Fruit fly (Drosophila melanogaster): ENCODE measurements around the gene Marf.

Marf gene

dm6 chrX:6344538-6345074, 21.1 kb upstream of the Marf start:
- no peak for TF ChIP-seq Rel (GFP tag; optimal IDR thresholded peaks at IDR 0.05)
- TF ChIP-seq Rel (tag; optimal IDR thresholded peaks at IDR 0.05) = peak; percentile 68
- TF ChIP-seq Sp1 (GFP tag; optimal IDR thresholded peaks at IDR 0.05) = peak; percentile 2
- TF ChIP-seq Vsx2 (GFP tag; optimal IDR thresholded peaks at IDR 0.05; ENCODE audit: partially characterized antibody) = no peak
- peak; percentile 47 for TF ChIP-seq pan (optimal IDR thresholded peaks at IDR 0.05)

dm6 chrX:6346153-6346552, 19.6 kb upstream of the Marf start:
- no peak for TF ChIP-seq dl (GFP tag; optimal IDR thresholded peaks at IDR 0.05; ENCODE audit: insufficient read depth in 1 of 2, partially characterized antibody in 2 of 2)
- no peak for TF ChIP-seq lola (GFP tag; optimal IDR thresholded peaks at IDR 0.05)
- no peak for TF ChIP-seq OdsH (GFP tag; optimal IDR thresholded peaks at IDR 0.05)
- no peak for TF ChIP-seq dsf (GFP tag; optimal IDR thresholded peaks at IDR 0.05; ENCODE audit: borderline replicate concordance)
- no peak for TF ChIP-seq Mio (GFP tag; optimal IDR thresholded peaks at IDR 0.05)
- TF ChIP-seq jim (GFP tag; optimal IDR thresholded peaks at IDR 0.05) = no peak
- no peak for TF ChIP-seq brk (GFP tag; optimal IDR thresholded peaks at IDR 0.05)
- TF ChIP-seq h (GFP tag; optimal IDR thresholded peaks at IDR 0.05) = no peak
- TF ChIP-seq dmrt93B (GFP tag; optimal IDR thresholded peaks at IDR 0.05) = no peak
- no peak for TF ChIP-seq rgr (GFP tag; optimal IDR thresholded peaks at IDR 0.05)
- TF ChIP-seq sage (GFP tag; optimal IDR thresholded peaks at IDR 0.05) = no peak
- no peak for TF ChIP-seq CrebA (GFP tag; optimal IDR thresholded peaks at IDR 0.05; ENCODE audit: borderline replicate concordance)
- TF ChIP-seq Sp1 (GFP tag; optimal IDR thresholded peaks at IDR 0.05) = no peak
- no peak for TF ChIP-seq Dfd (GFP tag; optimal IDR thresholded peaks at IDR 0.05)
- TF ChIP-seq Hnf4 (GFP tag; optimal IDR thresholded peaks at IDR 0.05) = no peak
- no peak for TF ChIP-seq CG32264 (GFP tag; optimal IDR thresholded peaks at IDR 0.05)
- no peak for TF ChIP-seq psq (GFP tag; optimal IDR thresholded peaks at IDR 0.05)

- TF ChIP-seq Dfd (GFP tag; optimal IDR thresholded peaks at IDR 0.05) (no peak), dsf (GFP tag; optimal IDR thresholded peaks at IDR 0.05; ENCODE audit: borderline replicate concordance) (peak; percentile 12), brk (GFP tag; optimal IDR thresholded peaks at IDR 0.05) (no peak), Mio (GFP tag; optimal IDR thresholded peaks at IDR 0.05) (no peak), dl (GFP tag; optimal IDR thresholded peaks at IDR 0.05; ENCODE audit: insufficient read depth in 1 of 2, partially characterized antibody in 2 of 2) (peak in 1 of 2 experiments; percentile 23), Abd-B (GFP tag; optimal IDR thresholded peaks at IDR 0.05) (no peak), tai (GFP tag; optimal IDR thresholded peaks at IDR 0.05) (no peak), fru (GFP tag; optimal IDR thresholded peaks at IDR 0.05) (peak; percentile 9), CG9705 (GFP tag; optimal IDR thresholded peaks at IDR 0.05) (peak; percentile 22), CrebA (GFP tag; optimal IDR thresholded peaks at IDR 0.05; ENCODE audit: borderline replicate concordance) (no peak), dmrt93B (GFP tag; optimal IDR thresholded peaks at IDR 0.05) (no peak), br (GFP tag; optimal IDR thresholded peaks at IDR 0.05) (peak; percentile 56), GATAd (GFP tag; optimal IDR thresholded peaks at IDR 0.05) (no peak), lola (GFP tag; optimal IDR thresholded peaks at IDR 0.05) (no peak), foxo (GFP tag; optimal IDR thresholded peaks at IDR 0.05) (peak in 1 of 2 experiments; percentile 48), Sp1 (GFP tag; optimal IDR thresholded peaks at IDR 0.05) (peak; percentile 55), rgr (GFP tag; optimal IDR thresholded peaks at IDR 0.05) (peak; percentile 63), h (GFP tag; optimal IDR thresholded peaks at IDR 0.05) (peak; percentile 39), HLH106 (tag; optimal IDR thresholded peaks at IDR 0.05) (peak; percentile 20), Myc (optimal IDR thresholded peaks at IDR 0.05) (no peak), CG32264 (GFP tag; optimal IDR thresholded peaks at IDR 0.05) (no peak), psq (GFP tag; optimal IDR thresholded peaks at IDR 0.05) (peak; percentile 68), Rel (GFP tag; optimal IDR thresholded peaks at IDR 0.05) (no peak), Rel (tag; optimal IDR thresholded peaks at IDR 0.05) (peak; percentile 72), ey (GFP tag; optimal IDR thresholded peaks at IDR 0.05) (peak; percentile 20), Hnf4 (GFP tag; optimal IDR thresholded peaks at IDR 0.05) (peak; percentile 55), OdsH (GFP tag; optimal IDR thresholded peaks at IDR 0.05) (peak; percentile 39)
Observed at dm6 chrX:6346926-6347367, 18.8 kb upstream of the Marf start, which contains the start of gene CG3847. CG3847 (plus strand) TSS chrX:6347103.

- TF ChIP-seq HLH106 (tag; optimal IDR thresholded peaks at IDR 0.05) = no peak
- no peak for TF ChIP-seq Rel (GFP tag; optimal IDR thresholded peaks at IDR 0.05)
- TF ChIP-seq Rel (tag; optimal IDR thresholded peaks at IDR 0.05) = peak; percentile 92
- no peak for TF ChIP-seq Sp1 (GFP tag; optimal IDR thresholded peaks at IDR 0.05)
Observed at dm6 chrX:6349231-6349630, 16.5 kb upstream of the Marf start.

Data from whole organism, wandering third instar larva.